Fruit fly (Drosophila melanogaster) whole organism, embryonic: ENCODE measurements around the gene Or67a.
A peak's percentile ranks its signal among the peaks of the same experiment; 100 is the strongest.

Experiments
- Adf1 ChIP-seq: fragments of 200-800 bp; sonication (Bioruptor generic); IDR thresholded peaks from 2 replicates; pipeline ENCODE4 v1.3.6; 2022; ENCODE audit warnings: missing biosample characterization, missing genetic modification characterization
- B-H2 ChIP-seq: fragments of 200-800 bp; sonication (Bioruptor generic); optimal IDR thresholded peaks from 2 replicates; lab custom pipeline; 2018; ENCODE audit warnings: missing biosample characterization, mild to moderate bottlenecking, missing genetic modification characterization
- Bgb ChIP-seq: fragments of 200-800 bp; sonication (Bioruptor generic); IDR thresholded peaks from 2 replicates; pipeline ENCODE4 v1.3.6; 2022; ENCODE audit warnings: missing biosample characterization, missing genetic modification characterization; ENCODE audit not compliant: partially characterized antibody
- CG10147 ChIP-seq: fragments of 200-800 bp; sonication (Bioruptor generic); optimal IDR thresholded peaks from 2 replicates; lab custom pipeline; 2019; ENCODE audit warnings: missing biosample characterization, mild to moderate bottlenecking, missing genetic modification characterization, moderate library complexity
- CG10979 ChIP-seq: fragments of 200-800 bp; sonication (Bioruptor generic); optimal IDR thresholded peaks from 2 replicates; lab custom pipeline; 2018; ENCODE audit warnings: missing biosample characterization, mild to moderate bottlenecking, missing genetic modification characterization, moderate library complexity
- CG11695 ChIP-seq: fragments of 200-800 bp; sonication (Bioruptor generic); IDR thresholded peaks from 3 replicates; pipeline ENCODE4 v1.3.6; 2022; ENCODE audit warnings: missing biosample characterization, missing genetic modification characterization
- CG12071 ChIP-seq: fragments of 200-800 bp; sonication (Bioruptor generic); optimal IDR thresholded peaks from 3 replicates; lab custom pipeline; 2018; ENCODE audit warnings: missing biosample characterization, mild to moderate bottlenecking, missing genetic modification characterization
- CG12942 ChIP-seq: fragments of 200-800 bp; sonication (Bioruptor generic); optimal IDR thresholded peaks from 3 replicates; lab custom pipeline; 2016; ENCODE audit warnings: missing biosample characterization, missing genetic modification characterization
- CG13287 ChIP-seq: fragments of 200-800 bp; sonication (Bioruptor generic); IDR thresholded peaks from 2 replicates; pipeline ENCODE4 v1.3.6; 2022; ENCODE audit warnings: missing biosample characterization, missing genetic modification characterization; ENCODE audit not compliant: partially characterized antibody
- CG14710 ChIP-seq: fragments of 200-800 bp; sonication (Bioruptor generic); optimal IDR thresholded peaks from 3 replicates; lab custom pipeline; 2019; ENCODE audit warnings: missing biosample characterization, mild to moderate bottlenecking, missing genetic modification characterization, moderate library complexity
- CG15601 ChIP-seq: fragments of 200-800 bp; sonication (Bioruptor generic); optimal IDR thresholded peaks from 3 replicates; lab custom pipeline; 2019; ENCODE audit warnings: missing biosample characterization, mild to moderate bottlenecking, missing genetic modification characterization, moderate library complexity
- CG1647 ChIP-seq: fragments of 200-800 bp; sonication (Bioruptor generic); optimal IDR thresholded peaks from 3 replicates; lab custom pipeline; 2016; ENCODE audit warnings: missing biosample characterization, missing genetic modification characterization
- CG17385 ChIP-seq: fragments of 200-800 bp; sonication (Bioruptor generic); optimal IDR thresholded peaks from 3 replicates; lab custom pipeline; 2018; ENCODE audit warnings: missing biosample characterization, mild to moderate bottlenecking, missing genetic modification characterization
- CG17612 ChIP-seq: fragments of 200-800 bp; sonication (Bioruptor generic); IDR thresholded peaks from 2 replicates; pipeline ENCODE4 v1.3.6; 2022; ENCODE audit warnings: missing biosample characterization, missing genetic modification characterization
- CG17829 ChIP-seq: fragments of 200-800 bp; optimal IDR thresholded peaks from 2 replicates; lab custom pipeline; 2019; ENCODE audit warnings: missing biosample characterization, mild to moderate bottlenecking, missing genetic modification characterization, moderate library complexity
- CG42726 ChIP-seq: fragments of 200-800 bp; sonication (Bioruptor generic); IDR thresholded peaks from 2 replicates; pipeline ENCODE4 v1.3.6; 2022; ENCODE audit warnings: missing biosample characterization, missing genetic modification characterization; ENCODE audit not compliant: partially characterized antibody
- CG6689 ChIP-seq: fragments of 200-800 bp; sonication (Bioruptor generic); IDR thresholded peaks from 2 replicates; pipeline ENCODE4 v1.3.6; 2022; ENCODE audit warnings: missing biosample characterization, missing genetic modification characterization
- CG6791 ChIP-seq: fragments of 200-800 bp; sonication (Bioruptor generic); IDR thresholded peaks from 3 replicates; pipeline ENCODE4 v1.3.6; 2022; ENCODE audit warnings: missing biosample characterization, missing genetic modification characterization; ENCODE audit not compliant: partially characterized antibody
- CG7839 ChIP-seq: fragments of 200-800 bp; sonication (Bioruptor generic); optimal IDR thresholded peaks from 3 replicates; lab custom pipeline; 2018; ENCODE audit warnings: missing biosample characterization, mild to moderate bottlenecking, missing genetic modification characterization, moderate library complexity
- CG7963 ChIP-seq: fragments of 200-800 bp; sonication (Bioruptor generic); IDR thresholded peaks from 3 replicates; pipeline ENCODE4 v1.3.6; 2022; ENCODE audit warnings: missing biosample characterization, missing genetic modification characterization; ENCODE audit not compliant: partially characterized antibody
- CG8290 ChIP-seq, 3 experiments: fragments of 200-800 bp; sonication (Bioruptor generic); optimal IDR thresholded peaks; 2 replicates each; lab custom pipeline; 2016 to 2019; ENCODE audit warnings: missing biosample characterization in 3 of 3, missing genetic modification characterization in 3 of 3, mild to moderate bottlenecking in 2 of 3, moderate library complexity in 1 of 3
- CG8765 ChIP-seq: fragments of 200-800 bp; sonication (Bioruptor generic); IDR thresholded peaks from 2 replicates; pipeline ENCODE4 v1.3.6; 2022; ENCODE audit warnings: missing biosample characterization, missing genetic modification characterization
- Dbx ChIP-seq: fragments of 200-800 bp; sonication (Bioruptor generic); IDR thresholded peaks from 3 replicates; pipeline ENCODE4 v1.3.6; 2022; ENCODE audit warnings: missing biosample characterization, missing genetic modification characterization
- Gug ChIP-seq: fragments of 200-800 bp; sonication (Bioruptor generic); IDR thresholded peaks from 4 replicates; pipeline ENCODE4 v1.3.6; 2022; ENCODE audit warnings: missing biosample characterization, missing genetic modification characterization
- Hr78 ChIP-seq, 2 experiments: fragments of 200-800 bp in 1 of 2; fragments of >200 bp in 1 of 2; sonication (Bioruptor generic) in 1 of 2; optimal IDR thresholded peaks; 2 replicates each; lab custom pipeline; 2017 to 2019; ENCODE audit warnings: missing biosample characterization in 2 of 2, missing genetic modification characterization in 2 of 2, mild to moderate bottlenecking in 1 of 2, moderate library complexity in 1 of 2
- Max ChIP-seq: fragments of 200-800 bp; sonication (Bioruptor generic); optimal IDR thresholded peaks from 2 replicates; lab custom pipeline; 2016; ENCODE audit warnings: missing biosample characterization, mild to moderate bottlenecking, missing genetic modification characterization
- Meics ChIP-seq: fragments of 200-800 bp; sonication (Bioruptor generic); optimal IDR thresholded peaks from 2 replicates; lab custom pipeline; 2017; ENCODE audit warnings: missing biosample characterization, mild to moderate bottlenecking, missing genetic modification characterization
- NC2α ChIP-seq: fragments of 200-800 bp; sonication (Bioruptor generic); optimal IDR thresholded peaks from 2 replicates; lab custom pipeline; 2016; ENCODE audit warnings: missing biosample characterization, missing genetic modification characterization
- Optix ChIP-seq: fragments of 200-800 bp; sonication (Bioruptor generic); IDR thresholded peaks from 3 replicates; pipeline ENCODE4 v1.3.6; 2022; ENCODE audit warnings: missing biosample characterization, missing genetic modification characterization
- Sox100B ChIP-seq: fragments of 200-800 bp; sonication (Bioruptor generic); optimal IDR thresholded peaks from 3 replicates; lab custom pipeline; 2018; ENCODE audit warnings: missing biosample characterization, mild to moderate bottlenecking, missing genetic modification characterization
- TFAM ChIP-seq: fragments of 200-800 bp; sonication (Bioruptor generic); optimal IDR thresholded peaks from 2 replicates; lab custom pipeline; 2017; ENCODE audit warnings: missing biosample characterization, missing genetic modification characterization, inconsistent platforms
- abd-A ChIP-seq: fragments of 200-800 bp; sonication (Bioruptor generic); optimal IDR thresholded peaks from 3 replicates; lab custom pipeline; 2019; ENCODE audit warnings: missing biosample characterization, mild to moderate bottlenecking, missing genetic modification characterization, moderate library complexity
- ash1 ChIP-seq: fragments of 200-800 bp; sonication (Bioruptor generic); optimal IDR thresholded peaks from 2 replicates; lab custom pipeline; 2018; ENCODE audit warnings: missing biosample characterization, mild to moderate bottlenecking, missing genetic modification characterization
- ato ChIP-seq: fragments of 200-800 bp; sonication (Bioruptor generic); IDR thresholded peaks from 2 replicates; pipeline ENCODE4 v1.3.6; 2022; ENCODE audit warnings: missing biosample characterization, missing genetic modification characterization; ENCODE audit not compliant: partially characterized antibody
- bbx ChIP-seq: fragments of 200-800 bp; sonication (Bioruptor generic); IDR thresholded peaks from 2 replicates; pipeline ENCODE4 v1.3.6; 2022; ENCODE audit warnings: missing biosample characterization, missing genetic modification characterization; ENCODE audit not compliant: partially characterized antibody
- chinmo ChIP-seq: fragments of 200-800 bp; sonication (Bioruptor generic); IDR thresholded peaks from 4 replicates; pipeline ENCODE4 v1.3.6; 2022; ENCODE audit warnings: missing biosample characterization, missing genetic modification characterization; ENCODE audit not compliant: partially characterized antibody
- corto ChIP-seq: fragments of 200-800 bp; sonication (Bioruptor generic); optimal IDR thresholded peaks from 2 replicates; lab custom pipeline; 2016; ENCODE audit warnings: missing biosample characterization, mild to moderate bottlenecking, missing genetic modification characterization, moderate library complexity
- gcm ChIP-seq: fragments of 200-800 bp; sonication (Bioruptor generic); optimal IDR thresholded peaks from 2 replicates; lab custom pipeline; 2019; ENCODE audit warnings: missing biosample characterization, mild to moderate bottlenecking, missing genetic modification characterization, moderate library complexity
- grn ChIP-seq: fragments of 200-800 bp; sonication (Bioruptor generic); optimal IDR thresholded peaks from 3 replicates; lab custom pipeline; 2017; ENCODE audit warnings: missing biosample characterization, missing genetic modification characterization
- kay ChIP-seq: fragments of 200-800 bp; sonication (Bioruptor generic); optimal IDR thresholded peaks from 2 replicates; lab custom pipeline; 2016; ENCODE audit warnings: missing biosample characterization, missing genetic modification characterization
- lab ChIP-seq: fragments of 200-800 bp; sonication (Bioruptor generic); optimal IDR thresholded peaks from 3 replicates; lab custom pipeline; 2017; ENCODE audit warnings: missing biosample characterization, missing genetic modification characterization, mild to moderate bottlenecking, moderate library complexity, missing genetic modification reagents
- nom ChIP-seq: fragments of 200-800 bp; sonication (Bioruptor generic); optimal IDR thresholded peaks from 2 replicates; lab custom pipeline; 2017; ENCODE audit warnings: missing biosample characterization, missing genetic modification characterization, mild to moderate bottlenecking, moderate library complexity, missing genetic modification reagents
- onecut ChIP-seq: fragments of 200-800 bp; sonication (Bioruptor generic); IDR thresholded peaks from 2 replicates; pipeline ENCODE4 v1.3.6; 2022; ENCODE audit warnings: missing biosample characterization, missing genetic modification characterization
- psq ChIP-seq: fragments of 200-800 bp; sonication (Bioruptor generic); optimal IDR thresholded peaks from 2 replicates; lab custom pipeline; 2017; ENCODE audit warnings: missing biosample characterization, missing genetic modification characterization
- tgo ChIP-seq: fragments of 200-800 bp; sonication (Bioruptor generic); IDR thresholded peaks from 3 replicates; pipeline ENCODE4 v1.3.6; 2022; ENCODE audit warnings: missing biosample characterization, missing genetic modification characterization
- zfh1 ChIP-seq: fragments of 200-800 bp; sonication (Bioruptor generic); IDR thresholded peaks from 3 replicates; pipeline ENCODE4 v1.3.6; 2022; ENCODE audit warnings: missing biosample characterization, missing genetic modification characterization

Or67a gene

dm6 chr3L:9505007-9505712, 23.7 kb upstream of the Or67a start, which contains the start of gene path (continued):
- TF ChIP-seq Sox100B (GFP tag; lab: Kevin White, UChicago) (peak; percentile 82), CG10147 (GFP tag; lab: Kevin White, UChicago) (peak; percentile 22), tgo (GFP tag; lab: Robert Waterston, UW) (peak; percentile 42), B-H2 (GFP tag; lab: Kevin White, UChicago) (peak; percentile 43), CG15601 (tag; lab: Kevin White, UChicago) (peak; percentile 28), CG1647 (GFP tag; lab: Kevin White, UChicago) (no peak), CG12071 (GFP tag; lab: Kevin White, UChicago) (peak; percentile 19), Adf1 (0 out of 2 replicates have a peak, but pooled peaks have one; percentile 16), lab (peak; percentile 40), Dbx (GFP tag; lab: Robert Waterston, UW) (peak; percentile 58; the same call in 1 of the 3 replicates), abd-A (tag; lab: Kevin White, UChicago) (peak; percentile 65), Hr78 (GFP tag; optimal IDR thresholded peaks at IDR 0.05; lab: Kevin White, UChicago) (no peak), CG14710 (tag; lab: Kevin White, UChicago) (peak; percentile 66), CG42726 (peak; percentile 58; the same call in 1 of the 2 replicates), CG7839 (tag; lab: Kevin White, UChicago) (peak; percentile 56), CG17829 (tag; lab: Kevin White, UChicago) (peak; percentile 78), CG8765 (GFP tag; lab: Robert Waterston, UW) (no peak), Optix (GFP tag; lab: Robert Waterston, UW) (no peak), ato (GFP tag; lab: Robert Waterston, UW) (no peak), gcm (GFP tag; lab: Kevin White, UChicago) (peak; percentile 14), CG6689 (GFP tag; lab: Robert Waterston, UW) (peak; percentile 30; the same call in 1 of the 2 replicates), grn (GFP tag; lab: Kevin White, UChicago) (no peak), bbx (GFP tag; lab: Robert Waterston, UW) (peak; percentile 67; the same call in 1 of the 2 replicates), CG6791 (GFP tag; lab: Robert Waterston, UW) (peak; percentile 35; the same call in 1 of the 3 replicates), CG10979 (peak; percentile 66), onecut (GFP tag; lab: Robert Waterston, UW) (no peak), zfh1 (GFP tag; lab: Robert Waterston, UW) (peak; percentile 44; the same call in 1 of the 3 replicates), CG8290 (GFP tag; optimal IDR thresholded peaks at IDR 0.05; lab: Kevin White, UChicago) (peak; percentile 26), CG8290 (tag; optimal IDR thresholded peaks at IDR 0.05; lab: Kevin White, UChicago) (peak in 1 of 2 experiments; percentile 77), CG11695 (peak; percentile 42; the same call in 1 of the 3 replicates), Gug (GFP tag; lab: Robert Waterston, UW) (0 out of 4 replicates have a peak, but pooled peaks have one; percentile 12), psq (GFP tag; lab: Kevin White, UChicago) (no peak), chinmo (GFP tag; lab: Robert Waterston, UW) (peak; percentile 56; the same call in 2 of the 4 replicates), CG17612 (GFP tag; lab: Robert Waterston, UW) (no peak), CG13287 (GFP tag; lab: Robert Waterston, UW) (peak; percentile 42; the same call in 1 of the 2 replicates), nom (GFP tag; lab: Kevin White, UChicago) (peak; percentile 19), CG17385 (peak; percentile 11), NC2α (GFP tag; lab: Kevin White, UChicago) (peak; percentile 20), kay (no peak), Meics (GFP tag; lab: Kevin White, UChicago) (peak; percentile 66), ash1 (peak; percentile 7), CG12942 (GFP tag; lab: Kevin White, UChicago) (no peak), CG7963 (GFP tag; lab: Robert Waterston, UW) (no peak), corto (GFP tag; lab: Kevin White, UChicago) (no peak), Bgb (peak; percentile 51; the same call in 1 of the 2 replicates), TFAM (GFP tag; lab: Kevin White, UChicago) (no peak), Max (GFP tag; lab: Kevin White, UChicago) (peak; percentile 43)
